Worm (Caenorhabditis elegans): ENCODE measurements around the gene tag-281.

DNA sequence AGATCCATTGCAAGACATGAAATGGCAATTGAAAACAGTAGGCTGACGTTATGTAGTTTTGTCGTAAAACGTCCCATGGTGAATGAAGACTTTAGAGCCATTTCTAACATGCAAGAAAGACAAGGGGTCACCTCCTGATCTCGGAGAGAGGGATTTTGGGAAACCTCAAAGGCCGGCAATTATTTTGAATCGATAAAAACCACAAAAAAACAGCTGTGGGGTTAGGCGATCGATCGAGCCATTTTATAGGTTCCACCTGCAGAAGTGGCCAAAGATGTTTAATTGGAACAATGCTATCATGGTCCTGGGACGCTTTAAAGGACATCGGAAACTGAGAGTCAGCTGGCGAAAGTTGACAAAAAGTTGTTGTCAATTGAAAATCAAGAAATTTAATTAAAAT, 44.8 kb upstream of the tag-281 start, which contains the start of gene Y57A10C.11:
- TF ChIP-seq ceh-34 (tag; optimal IDR thresholded peaks at IDR 0.05) (no peak), pqm-1 (tag; optimal IDR thresholded peaks at IDR 0.05) (no peak), unc-86 (tag; optimal IDR thresholded peaks at IDR 0.05) (no peak), tbx-2 (tag; optimal IDR thresholded peaks at IDR 0.05) (no peak), F13H6.1 (tag; optimal IDR thresholded peaks at IDR 0.05) (no peak), pag-3 (tag; optimal IDR thresholded peaks at IDR 0.05; ENCODE audit: borderline replicate concordance) (no peak), unc-55 (GFP tag; optimal IDR thresholded peaks at IDR 0.05) (no peak), dve-1 (tag; optimal IDR thresholded peaks at IDR 0.05) (no peak), tbx-7 (tag; optimal IDR thresholded peaks at IDR 0.05) (no peak), elt-4 (tag; optimal IDR thresholded peaks at IDR 0.05) (no peak), npax-4 (tag; optimal IDR thresholded peaks at IDR 0.05) (no peak), hlh-13 (GFP tag; optimal IDR thresholded peaks at IDR 0.05) (no peak), nfya-1 (tag; optimal IDR thresholded peaks at IDR 0.05) (no peak)

All from whole organism, late embryonic.